Fruit fly (Drosophila melanogaster) whole organism, embryonic: Measurements from ENCODE around the gene CG1024.

ENCODE experiments used
- Ada2b ChIP-seq: fragments of 200-800 bp; sonication (Bioruptor generic); IDR thresholded peaks from 2 replicates; pipeline ENCODE4 v1.3.6; 2022; ENCODE audit warnings: missing biosample characterization, missing genetic modification characterization
- Antp ChIP-seq: fragments of 200-800 bp; sonication (Bioruptor generic); optimal IDR thresholded peaks from 3 replicates; lab custom pipeline; 2016; ENCODE audit warnings: missing biosample characterization, missing genetic modification characterization
- Atf6 ChIP-seq: fragments of 200-800 bp; sonication (Bioruptor generic); IDR thresholded peaks from 2 replicates; pipeline ENCODE4 v1.3.6; 2022; ENCODE audit warnings: missing biosample characterization, missing genetic modification characterization
- CG10431 ChIP-seq: fragments of 200-800 bp; sonication (Bioruptor generic); optimal IDR thresholded peaks from 3 replicates; lab custom pipeline; 2018; ENCODE audit warnings: missing biosample characterization, mild to moderate bottlenecking, missing genetic modification characterization
- CG11504 ChIP-seq: fragments of 200-800 bp; sonication (Bioruptor generic); optimal IDR thresholded peaks from 3 replicates; lab custom pipeline; 2019; ENCODE audit warnings: missing biosample characterization, mild to moderate bottlenecking, missing genetic modification characterization, moderate library complexity
- CG11723 ChIP-seq: fragments of 200-800 bp; sonication (Bioruptor generic); optimal IDR thresholded peaks from 2 replicates; lab custom pipeline; 2017; ENCODE audit warnings: missing biosample characterization, mild to moderate bottlenecking, missing genetic modification characterization
- CG12104 ChIP-seq: fragments of 200-800 bp; sonication (Bioruptor generic); optimal IDR thresholded peaks from 3 replicates; lab custom pipeline; 2016; ENCODE audit warnings: missing biosample characterization, missing genetic modification characterization
- CG13287 ChIP-seq: fragments of 200-800 bp; sonication (Bioruptor generic); IDR thresholded peaks from 2 replicates; pipeline ENCODE4 v1.3.6; 2022; ENCODE audit warnings: missing biosample characterization, missing genetic modification characterization; ENCODE audit not compliant: partially characterized antibody
- CG15269 ChIP-seq: fragments of 200-800 bp; sonication (Bioruptor generic); optimal IDR thresholded peaks from 2 replicates; lab custom pipeline; 2018; ENCODE audit warnings: missing biosample characterization, mild to moderate bottlenecking, missing genetic modification characterization, moderate library complexity
- CG15479 ChIP-seq: fragments of 200-800 bp; sonication (Bioruptor generic); optimal IDR thresholded peaks from 3 replicates; lab custom pipeline; 2019; ENCODE audit warnings: missing biosample characterization, mild to moderate bottlenecking, missing genetic modification characterization, moderate library complexity
- CG17359 ChIP-seq: fragments of 200-800 bp; sonication (Bioruptor generic); optimal IDR thresholded peaks from 3 replicates; lab custom pipeline; 2018; ENCODE audit warnings: missing biosample characterization, mild to moderate bottlenecking, missing genetic modification characterization, moderate library complexity
- CG18764 ChIP-seq: fragments of 200-800 bp; sonication (Bioruptor generic); optimal IDR thresholded peaks from 3 replicates; lab custom pipeline; 2016; ENCODE audit warnings: missing biosample characterization, missing genetic modification characterization
- CG2202 ChIP-seq: fragments of 200-800 bp; sonication (Bioruptor generic); optimal IDR thresholded peaks from 2 replicates; lab custom pipeline; 2018; ENCODE audit warnings: missing biosample characterization, mild to moderate bottlenecking, missing genetic modification characterization
- CG2889 ChIP-seq: fragments of 200-800 bp; sonication (Bioruptor generic); IDR thresholded peaks from 3 replicates; pipeline ENCODE4 v1.3.6; 2022; ENCODE audit warnings: missing biosample characterization, missing genetic modification characterization
- CG31224 ChIP-seq: fragments of 200-800 bp; sonication (Bioruptor generic); IDR thresholded peaks from 2 replicates; pipeline ENCODE4 v1.3.6; 2022; ENCODE audit warnings: missing biosample characterization, missing genetic modification characterization
- CG34376 ChIP-seq: fragments of 200-800 bp; sonication (Bioruptor generic); optimal IDR thresholded peaks from 2 replicates; lab custom pipeline; 2018; ENCODE audit warnings: missing biosample characterization, mild to moderate bottlenecking, missing genetic modification characterization
- CG4424 ChIP-seq: fragments of 200-800 bp; sonication (Bioruptor generic); optimal IDR thresholded peaks from 3 replicates; lab custom pipeline; 2016; ENCODE audit warnings: missing biosample characterization, missing genetic modification characterization
- CG6254 ChIP-seq: fragments of 200-800 bp; sonication (Bioruptor generic); optimal IDR thresholded peaks from 3 replicates; lab custom pipeline; 2017; ENCODE audit warnings: mild to moderate bottlenecking, missing biosample characterization, missing genetic modification reagents, missing genetic modification characterization
- CG6765 ChIP-seq: fragments of 200-800 bp; sonication (Bioruptor generic); optimal IDR thresholded peaks from 3 replicates; lab custom pipeline; 2017; ENCODE audit warnings: missing biosample characterization, mild to moderate bottlenecking, missing genetic modification characterization
- CG6791 ChIP-seq: fragments of 200-800 bp; sonication (Bioruptor generic); IDR thresholded peaks from 3 replicates; pipeline ENCODE4 v1.3.6; 2022; ENCODE audit warnings: missing biosample characterization, missing genetic modification characterization; ENCODE audit not compliant: partially characterized antibody
- CG7987 ChIP-seq: fragments of 200-800 bp; sonication (Bioruptor generic); optimal IDR thresholded peaks from 2 replicates; lab custom pipeline; 2018; ENCODE audit warnings: missing biosample characterization, mild to moderate bottlenecking, missing genetic modification characterization, moderate library complexity
- CG8478 ChIP-seq: fragments of >200 bp; optimal IDR thresholded peaks from 2 replicates; lab custom pipeline; 2018
- Chrac-16 ChIP-seq: fragments of 200-800 bp; sonication (Bioruptor generic); optimal IDR thresholded peaks from 3 replicates; lab custom pipeline; 2016; ENCODE audit warnings: missing biosample characterization, missing genetic modification characterization
- Eip74EF ChIP-seq, 2 experiments: fragments of 200-800 bp in 1 of 2; fragments of >200 bp in 1 of 2; sonication (Bioruptor generic) in 1 of 2; optimal IDR thresholded peaks; 2 replicates each; lab custom pipeline; 2017 to 2019; ENCODE audit warnings: missing biosample characterization in 2 of 2, missing genetic modification characterization in 2 of 2, mild to moderate bottlenecking in 1 of 2, moderate library complexity in 1 of 2
- HLHmδ ChIP-seq: fragments of 200-800 bp; sonication (Bioruptor generic); optimal IDR thresholded peaks from 2 replicates; lab custom pipeline; 2018; ENCODE audit warnings: missing biosample characterization, mild to moderate bottlenecking, missing genetic modification characterization, moderate library complexity
- Hand ChIP-seq: fragments of 200-800 bp; sonication (Bioruptor generic); optimal IDR thresholded peaks from 2 replicates; lab custom pipeline; 2017; ENCODE audit warnings: mild to moderate bottlenecking, missing biosample characterization, missing genetic modification reagents, missing genetic modification characterization
- Hr51 ChIP-seq, 2 experiments: fragments of 200-800 bp; sonication (Bioruptor generic); optimal IDR thresholded peaks; 2 replicates in 1 of 2; 3 replicates in 1 of 2; lab custom pipeline; 2016 to 2018; ENCODE audit warnings: missing biosample characterization in 2 of 2, missing genetic modification characterization in 2 of 2, mild to moderate bottlenecking in 1 of 2, moderate library complexity in 1 of 2
- MBD-R2 ChIP-seq: fragments of 200-800 bp; sonication (Bioruptor generic); IDR thresholded peaks from 2 replicates; pipeline ENCODE4 v1.3.6; 2022; ENCODE audit warnings: missing biosample characterization, missing genetic modification characterization
- NC2β ChIP-seq: fragments of 200-800 bp; sonication (Bioruptor generic); optimal IDR thresholded peaks from 2 replicates; lab custom pipeline; 2016; ENCODE audit warnings: missing biosample characterization, missing genetic modification characterization
- Neu2 ChIP-seq: fragments of 200-800 bp; sonication (Bioruptor generic); optimal IDR thresholded peaks from 3 replicates; lab custom pipeline; 2016; ENCODE audit warnings: missing biosample characterization, missing genetic modification characterization, borderline replicate concordance
- Nf-YA ChIP-seq: fragments of 200-800 bp; sonication (Bioruptor generic); IDR thresholded peaks from 2 replicates; pipeline ENCODE4 v1.3.6; 2022; ENCODE audit warnings: missing biosample characterization, missing genetic modification characterization
- Poxn ChIP-seq: fragments of 200-800 bp; sonication (Bioruptor generic); IDR thresholded peaks from 2 replicates; pipeline ENCODE4 v1.3.6; 2022; ENCODE audit warnings: missing biosample characterization, missing genetic modification characterization
- Sox102F ChIP-seq: fragments of 200-800 bp; sonication (Bioruptor generic); optimal IDR thresholded peaks from 2 replicates; lab custom pipeline; 2018; ENCODE audit warnings: missing biosample characterization, mild to moderate bottlenecking, missing genetic modification characterization, moderate library complexity
- Spps ChIP-seq: fragments of 200-800 bp; sonication (Bioruptor generic); optimal IDR thresholded peaks from 2 replicates; lab custom pipeline; 2018; ENCODE audit warnings: missing biosample characterization, mild to moderate bottlenecking, missing genetic modification characterization
- TFAM ChIP-seq: fragments of 200-800 bp; sonication (Bioruptor generic); optimal IDR thresholded peaks from 2 replicates; lab custom pipeline; 2017; ENCODE audit warnings: missing biosample characterization, missing genetic modification characterization, inconsistent platforms
- croc ChIP-seq: fragments of 200-800 bp; sonication (Bioruptor generic); conservative IDR thresholded peaks from 3 replicates; pipeline ENCODE4 v1.3.6; 2022; ENCODE audit warnings: missing biosample characterization, missing genetic modification characterization
- gsb ChIP-seq: fragments of 200-800 bp; sonication (Bioruptor generic); IDR thresholded peaks from 2 replicates; pipeline ENCODE4 v1.3.6; 2022; ENCODE audit warnings: missing biosample characterization, missing genetic modification characterization
- h ChIP-seq: fragments of >200 bp; optimal IDR thresholded peaks from 2 replicates; lab custom pipeline; 2017
- hb ChIP-seq: fragments of 200-800 bp; sonication (Bioruptor generic); IDR thresholded peaks from 3 replicates; pipeline ENCODE4 v1.3.6; 2022; ENCODE audit warnings: missing biosample characterization, missing genetic modification characterization; ENCODE audit not compliant: partially characterized antibody
- lmd ChIP-seq: fragments of 200-800 bp; sonication (Bioruptor generic); IDR thresholded peaks from 2 replicates; pipeline ENCODE4 v1.3.6; 2022; ENCODE audit warnings: missing biosample characterization, missing genetic modification characterization
- nerfin-2 ChIP-seq: fragments of 200-800 bp; sonication (Bioruptor generic); IDR thresholded peaks from 2 replicates; pipeline ENCODE4 v1.3.6; 2022; ENCODE audit warnings: missing biosample characterization, missing genetic modification characterization; ENCODE audit not compliant: partially characterized antibody
- pita ChIP-seq: fragments of 200-800 bp; sonication (Bioruptor generic); optimal IDR thresholded peaks from 2 replicates; lab custom pipeline; 2017; ENCODE audit warnings: missing biosample characterization, mild to moderate bottlenecking, missing genetic modification characterization
- scrt ChIP-seq: fragments of 200-800 bp; sonication (Bioruptor generic); optimal IDR thresholded peaks from 2 replicates; lab custom pipeline; 2018; ENCODE audit warnings: missing biosample characterization, mild to moderate bottlenecking, missing genetic modification characterization, moderate library complexity
- sens-2 ChIP-seq: fragments of 200-800 bp; sonication (Bioruptor generic); IDR thresholded peaks from 2 replicates; pipeline ENCODE4 v1.3.6; 2022; ENCODE audit warnings: missing biosample characterization, missing genetic modification characterization
- sna ChIP-seq: fragments of 200-800 bp; sonication (Bioruptor generic); IDR thresholded peaks from 2 replicates; pipeline ENCODE4 v1.3.6; 2022; ENCODE audit warnings: missing biosample characterization, missing genetic modification characterization; ENCODE audit not compliant: partially characterized antibody
- stwl ChIP-seq: fragments of 200-800 bp; sonication (Bioruptor generic); optimal IDR thresholded peaks from 3 replicates; lab custom pipeline; 2018; ENCODE audit warnings: missing biosample characterization, mild to moderate bottlenecking, missing genetic modification characterization, moderate library complexity
- tna ChIP-seq: fragments of 200-800 bp; sonication (Bioruptor generic); IDR thresholded peaks from 2 replicates; pipeline ENCODE4 v1.3.6; 2022; ENCODE audit warnings: missing biosample characterization, missing genetic modification characterization; ENCODE audit not compliant: partially characterized antibody
- tup ChIP-seq: fragments of 200-800 bp; sonication (Bioruptor generic); optimal IDR thresholded peaks from 2 replicates; lab custom pipeline; 2016; ENCODE audit warnings: missing biosample characterization, mild to moderate bottlenecking, missing genetic modification characterization, moderate library complexity
- zf30C ChIP-seq: fragments of 200-800 bp; sonication (Bioruptor generic); optimal IDR thresholded peaks from 3 replicates; lab custom pipeline; 2018; ENCODE audit warnings: missing biosample characterization, mild to moderate bottlenecking, missing genetic modification characterization
- zfh2 ChIP-seq: fragments of 200-800 bp; sonication (Bioruptor generic); optimal IDR thresholded peaks from 2 replicates; lab custom pipeline; 2016; ENCODE audit warnings: missing biosample characterization, missing genetic modification characterization

CG1024 gene

DNA sequence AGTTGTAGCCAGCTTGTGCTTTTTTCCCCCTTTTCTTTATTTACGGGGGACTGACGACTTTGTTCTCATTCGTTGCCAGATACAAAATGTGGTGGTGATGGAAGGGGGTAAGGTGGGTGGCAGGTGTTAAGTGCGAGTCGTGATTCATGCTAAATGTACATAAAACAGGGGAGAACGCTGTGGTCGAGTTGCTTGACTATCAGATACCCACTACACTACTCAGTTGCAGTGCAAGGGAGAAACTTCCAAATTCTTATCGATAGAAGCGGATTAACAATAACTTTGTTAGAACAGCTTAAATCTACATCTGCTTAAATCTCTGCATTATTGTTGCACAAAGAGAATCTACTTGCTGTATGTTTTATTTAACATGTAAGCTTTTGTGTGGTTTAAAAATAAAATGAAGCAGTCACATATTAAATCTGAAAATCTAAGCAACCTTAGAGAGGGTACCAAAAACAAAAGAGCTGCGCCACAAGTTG, 17.5 kb upstream of the CG1024 start (continued):
- TF ChIP-seq sens-2 (GFP tag; lab: Robert Waterston, UW) (no peak), CG2889 (GFP tag; lab: Robert Waterston, UW) (no peak), Atf6 (GFP tag; lab: Robert Waterston, UW) (0 out of 2 replicates have a peak, but pooled peaks have one; percentile 33), CG8478 (lab: Kevin White, UChicago) (no peak), croc (GFP tag; lab: Robert Waterston, UW) (no peak), MBD-R2 (GFP tag; lab: Robert Waterston, UW) (no peak), CG11504 (tag; lab: Kevin White, UChicago) (peak; percentile 53), CG10431 (GFP tag; lab: Kevin White, UChicago) (no peak), CG17359 (tag; lab: Kevin White, UChicago) (peak; percentile 6), Eip74EF (GFP tag; optimal IDR thresholded peaks at IDR 0.05; lab: Kevin White, UChicago) (no peak), CG6791 (GFP tag; lab: Robert Waterston, UW) (0 out of 3 replicates have a peak, but pooled peaks have one; percentile 30), h (lab: Kevin White, UChicago) (no peak), gsb (GFP tag; lab: Robert Waterston, UW) (no peak), pita (GFP tag; lab: Kevin White, UChicago) (no peak), zfh2 (GFP tag; lab: Kevin White, UChicago) (peak; percentile 47), CG12104 (GFP tag; lab: Kevin White, UChicago) (no peak), tup (GFP tag; lab: Kevin White, UChicago) (no peak), HLHmδ (GFP tag; lab: Kevin White, UChicago) (no peak), Sox102F (GFP tag; lab: Kevin White, UChicago) (peak; percentile 35), lmd (GFP tag; lab: Robert Waterston, UW) (peak; percentile 14; the same call in 1 of the 2 replicates), NC2β (no peak), sna (no peak), CG11723 (GFP tag; lab: Kevin White, UChicago) (no peak), CG31224 (GFP tag; lab: Robert Waterston, UW) (no peak), Chrac-16 (GFP tag; lab: Kevin White, UChicago) (no peak), nerfin-2 (GFP tag; lab: Robert Waterston, UW) (peak; percentile 49), scrt (GFP tag; lab: Kevin White, UChicago) (peak; percentile 2), stwl (tag; lab: Kevin White, UChicago) (no peak), tna (GFP tag; lab: Robert Waterston, UW) (peak; percentile 68), Neu2 (GFP tag; lab: Kevin White, UChicago) (no peak), CG15479 (no peak), Hr51 (GFP tag; optimal IDR thresholded peaks at IDR 0.05; lab: Kevin White, UChicago) (peak in 1 of 2 experiments; percentile 48), Spps (tag; lab: Kevin White, UChicago) (no peak), CG13287 (GFP tag; lab: Robert Waterston, UW) (no peak), Hand (GFP tag; lab: Kevin White, UChicago) (no peak), hb (GFP tag; lab: Robert Waterston, UW) (peak; percentile 58; the same call in 1 of the 3 replicates), CG7987 (GFP tag; lab: Kevin White, UChicago) (no peak), CG18764 (GFP tag; lab: Kevin White, UChicago) (no peak), CG6765 (GFP tag; lab: Kevin White, UChicago) (no peak), TFAM (GFP tag; lab: Kevin White, UChicago) (no peak), Nf-YA (GFP tag; lab: Robert Waterston, UW) (no peak), CG15269 (tag; lab: Kevin White, UChicago) (peak; percentile 34), Poxn (GFP tag; lab: Robert Waterston, UW) (no peak), Ada2b (GFP tag; lab: Robert Waterston, UW) (no peak), zf30C (GFP tag; lab: Kevin White, UChicago) (no peak), CG34376 (GFP tag; lab: Kevin White, UChicago) (no peak), CG2202 (tag; lab: Kevin White, UChicago) (no peak), CG6254 (GFP tag; lab: Kevin White, UChicago) (no peak), Antp (GFP tag; lab: Kevin White, UChicago) (no peak), CG4424 (GFP tag; lab: Kevin White, UChicago) (peak; percentile 2)
